Fruit fly (Drosophila melanogaster) Kc167 (cell line): ENCODE results near the gene CG13390.

Source experiments
- Myc ChIP-seq: fragments of >200 bp; optimal IDR thresholded peaks from 2 replicates; lab custom pipeline; 2017; ENCODE audit warnings: missing external identifiers
- Sin3A ChIP-seq: fragments of >200 bp; optimal IDR thresholded peaks from 2 replicates; lab custom pipeline; 2018; ENCODE audit warnings: missing external identifiers
- h ChIP-seq: fragments of >200 bp; optimal IDR thresholded peaks from 3 replicates; lab custom pipeline; 2018; ENCODE audit warnings: missing external identifiers
- insv ChIP-seq: fragments of >200 bp; optimal IDR thresholded peaks from 3 replicates; lab custom pipeline; 2018; ENCODE audit warnings: missing external identifiers
- psq ChIP-seq: fragments of >200 bp; optimal IDR thresholded peaks from 2 replicates; lab custom pipeline; 2017; ENCODE audit warnings: missing external identifiers
- ttk ChIP-seq: sonication (Bioruptor generic); optimal IDR thresholded peaks from 2 replicates; lab custom pipeline; 2017; ENCODE audit warnings: missing external identifiers

dm6 chr2L:8327272-8327555, 49.4 kb downstream of the CG13390 start, which contains the start of gene CG14275:
- TF ChIP-seq h (lab: Kevin White, UChicago) (no peak), Myc (lab: Kevin White, UChicago) (no peak), psq (no peak), ttk (lab: Kevin White, UChicago) (no peak), Sin3A (lab: Kevin White, UChicago) (no peak), insv (lab: Kevin White, UChicago) (no peak)
